Worm (Caenorhabditis elegans) whole organism, early embryonic: ENCODE measurements around the gene lbp-1.

ENCODE experiments used
- F13C5.2 ChIP-seq: sonication (generic microtip); optimal IDR thresholded peaks from 2 replicates; lab custom pipeline; 2017; ENCODE audit warnings: mild to moderate bottlenecking, missing genetic modification characterization, inconsistent platforms, missing compliant biosample characterization
- aly-1 ChIP-seq: sonication (generic microtip); optimal IDR thresholded peaks from 2 replicates; lab custom pipeline; 2016; ENCODE audit warnings: missing genetic modification characterization, missing compliant biosample characterization
- ama-1 ChIP-seq: fragments of 150-350 bp; optimal IDR thresholded peaks from 2 replicates; lab custom pipeline; 2014
- ceh-36 ChIP-seq: sonication (generic microtip); optimal IDR thresholded peaks from 2 replicates; lab custom pipeline; 2016; ENCODE audit warnings: missing genetic modification characterization, inconsistent platforms, missing compliant biosample characterization
- hmg-4 ChIP-seq: fragments of 200-800 bp; sonication (Bioruptor generic); optimal IDR thresholded peaks from 2 replicates; lab custom pipeline; 2018; ENCODE audit warnings: mild to moderate bottlenecking, missing genetic modification characterization, missing compliant biosample characterization
- sea-1 ChIP-seq: fragments of 200-800 bp; sonication (Bioruptor generic); conservative IDR thresholded peaks from 2 replicates; pipeline ENCODE4 v1.3.6; 2022; ENCODE audit warnings: missing genetic modification characterization, missing compliant biosample characterization

ce11 chrX:3289183-3289582 lies 30.2 kb downstream of the lbp-1 start, which contains the start of gene K09C4.4:
- TF ChIP-seq hmg-4 (GFP tag; lab: Kevin White, UChicago) (no peak), aly-1 (tag; lab: Kevin White, UChicago) (no peak), sea-1 (GFP tag; lab: Robert Waterston, UW) (no peak), ceh-36 (tag; lab: Kevin White, UChicago) (no peak), F13C5.2 (tag; lab: Kevin White, UChicago) (no peak), ama-1 (lab: Kevin White, UChicago) (no peak)
